Worm (Caenorhabditis elegans): ENCODE measurements around the gene srg-46.

srg-46 gene

ce11 chrV:13380178-13380577 lies 16.7 kb downstream of the srg-46 start, which contains the start of gene ifbp-1 (continued):
- TF ChIP-seq mep-1 (tag; optimal IDR thresholded peaks at IDR 0.05) = peak; percentile 69
- peak; percentile 26 to 74 (median 51) for TF ChIP-seq dpl-1 (GFP tag; optimal IDR thresholded peaks at IDR 0.05)
- TF ChIP-seq nhr-11 (tag; optimal IDR thresholded peaks at IDR 0.05) = peak; percentile 26
- TF ChIP-seq sptf-1 (tag; optimal IDR thresholded peaks at IDR 0.05) = no peak
- no peak for TF ChIP-seq pag-3 (tag; optimal IDR thresholded peaks at IDR 0.05; ENCODE audit: borderline replicate concordance, insufficient read depth)
- no peak for TF ChIP-seq F16B12.6 (tag; optimal IDR thresholded peaks at IDR 0.05)
- TF ChIP-seq fkh-8 (tag; optimal IDR thresholded peaks at IDR 0.05) = no peak
- TF ChIP-seq mef-2 (tag; optimal IDR thresholded peaks at IDR 0.05) = no peak
- no peak for TF ChIP-seq aha-1 (tag; optimal IDR thresholded peaks at IDR 0.05)
- TF ChIP-seq lin-39 (tag; optimal IDR thresholded peaks at IDR 0.05) = no peak
- TF ChIP-seq pqm-1 (tag; optimal IDR thresholded peaks at IDR 0.05) = no peak
- TF ChIP-seq ceh-82 (tag; optimal IDR thresholded peaks at IDR 0.05) = peak in 1 of 3 experiments; percentile 19
- no peak for TF ChIP-seq hpl-2 (GFP tag; optimal IDR thresholded peaks at IDR 0.05)
- no peak for TF ChIP-seq ztf-11 (tag; optimal IDR thresholded peaks at IDR 0.05)
- TF ChIP-seq alr-1 (tag; optimal IDR thresholded peaks at IDR 0.05; ENCODE audit: borderline replicate concordance) = no peak
- no peak for TF ChIP-seq ztf-4 (tag; optimal IDR thresholded peaks at IDR 0.05)
- peak; percentile 70 for TF ChIP-seq nhr-47 (tag; optimal IDR thresholded peaks at IDR 0.05)
- no peak for TF ChIP-seq ceh-63 (GFP tag; optimal IDR thresholded peaks at IDR 0.05)
- peak; percentile 100 for TF ChIP-seq grh-1 (GFP tag; IDR thresholded peaks at IDR 0.05)
- TF ChIP-seq nhr-28 (tag; optimal IDR thresholded peaks at IDR 0.05) = no peak
- TF ChIP-seq hlh-17 (GFP tag; optimal IDR thresholded peaks at IDR 0.05; ENCODE audit: borderline replicate concordance) = no peak
- TF ChIP-seq nhr-20 (tag; optimal IDR thresholded peaks at IDR 0.05) = peak; percentile 89
- peak; percentile 96 for TF ChIP-seq lin-14 (GFP tag; optimal IDR thresholded peaks at IDR 0.05)
- no peak for TF ChIP-seq ets-5 (GFP tag; IDR thresholded peaks at IDR 0.05)
- TF ChIP-seq skn-1 (tag; optimal IDR thresholded peaks at IDR 0.05) = no peak
- TF ChIP-seq xbp-1 (tag; optimal IDR thresholded peaks at IDR 0.05) = peak; percentile 40
- no peak for TF ChIP-seq unc-98 (GFP tag; IDR thresholded peaks at IDR 0.05)
- peak; percentile 82 for TF ChIP-seq snu-23 (GFP tag; optimal IDR thresholded peaks at IDR 0.05)
- TF ChIP-seq unc-30 (tag; optimal IDR thresholded peaks at IDR 0.05) = no peak
- TF ChIP-seq jun-1 (tag; optimal IDR thresholded peaks at IDR 0.05) = no peak
- peak; percentile 86 for TF ChIP-seq blmp-1 (tag; optimal IDR thresholded peaks at IDR 0.05)
- peak; percentile 38 for TF ChIP-seq swsn-7 (tag; optimal IDR thresholded peaks at IDR 0.05)
- no peak for TF ChIP-seq mab-9 (GFP tag; IDR thresholded peaks at IDR 0.05)
- peak; percentile 100 for TF ChIP-seq nhr-85 (tag)
- TF ChIP-seq fkh-4 (tag; optimal IDR thresholded peaks at IDR 0.05; ENCODE audit: borderline replicate concordance) = no peak
- no peak for TF ChIP-seq lir-3 (tag; optimal IDR thresholded peaks at IDR 0.05; ENCODE audit: poor library complexity)
- no peak for TF ChIP-seq isw-1 (GFP tag; IDR thresholded peaks at IDR 0.05)
- no peak for TF ChIP-seq unc-86 (tag; optimal IDR thresholded peaks at IDR 0.05)
- no peak for TF ChIP-seq ceh-88 (GFP tag; IDR thresholded peaks at IDR 0.05)
- TF ChIP-seq nhr-19 (GFP tag; conservative IDR thresholded peaks at IDR 0.05) = peak; percentile 69
- TF ChIP-seq nhr-77 (tag; optimal IDR thresholded peaks at IDR 0.05) = no peak
- peak; percentile 26 for TF ChIP-seq efl-3 (GFP tag; optimal IDR thresholded peaks at IDR 0.05)
- TF ChIP-seq pax-3 (tag; optimal IDR thresholded peaks at IDR 0.05) = peak; percentile 10
- TF ChIP-seq Y116A8C.19 (tag; optimal IDR thresholded peaks at IDR 0.05; ENCODE audit: borderline replicate concordance) = no peak
- TF ChIP-seq unc-130 (tag; optimal IDR thresholded peaks at IDR 0.05) = peak; percentile 87
- no peak for TF ChIP-seq C04F5.9 (tag; optimal IDR thresholded peaks at IDR 0.05)
- TF ChIP-seq hlh-4 (tag; optimal IDR thresholded peaks at IDR 0.05) = no peak
- TF ChIP-seq nhr-84 (tag; optimal IDR thresholded peaks at IDR 0.05) = no peak
- no peak for TF ChIP-seq ceh-90 (tag; optimal IDR thresholded peaks at IDR 0.05)
- peak; percentile 57 to 82 for TF ChIP-seq lsy-2 (tag; optimal IDR thresholded peaks at IDR 0.05)
- TF ChIP-seq ces-1 (GFP tag; optimal IDR thresholded peaks at IDR 0.05) = no peak
- no peak for TF ChIP-seq elt-2 (tag; optimal IDR thresholded peaks at IDR 0.05)
- TF ChIP-seq nhr-12 (tag; optimal IDR thresholded peaks at IDR 0.05) = no peak

All from whole organism, L1 larva.